Worm (Caenorhabditis elegans) whole organism, mixed stage, embryonic: ENCODE results near the gene nspe-5.

ENCODE experiments used
- M03D4.4 ChIP-seq: sonication (generic microtip); optimal IDR thresholded peaks from 2 replicates; lab custom pipeline; 2017; ENCODE audit warnings: mild to moderate bottlenecking, missing genetic modification characterization, missing compliant biosample characterization
- bed-3 ChIP-seq: fragments of 200-800 bp; sonication (Bioruptor generic); optimal IDR thresholded peaks from 3 replicates; lab custom pipeline; 2018; ENCODE audit warnings: mild to moderate bottlenecking, missing genetic modification characterization, moderate library complexity, missing compliant biosample characterization
- blmp-1 ChIP-seq: fragments of 150-350 bp; optimal IDR thresholded peaks from 2 replicates; lab custom pipeline; 2014; ENCODE audit warnings: missing biosample characterization, missing genetic modification characterization
- ceh-39 ChIP-seq: fragments of 150-350 bp; optimal IDR thresholded peaks from 2 replicates; lab custom pipeline; 2014; ENCODE audit warnings: missing biosample characterization, missing genetic modification characterization
- ceh-43 ChIP-seq: fragments of 200-800 bp; sonication (Bioruptor generic); optimal IDR thresholded peaks from 2 replicates; lab custom pipeline; 2018; ENCODE audit warnings: mild to moderate bottlenecking, missing genetic modification characterization, moderate library complexity, missing compliant biosample characterization
- ces-1 ChIP-seq: fragments of 150-350 bp; optimal IDR thresholded peaks from 2 replicates; lab custom pipeline; 2014; ENCODE audit warnings: missing biosample characterization, missing genetic modification reagents, missing genetic modification characterization
- drap-1 ChIP-seq: fragments of 200-800 bp; sonication (Bioruptor generic); optimal IDR thresholded peaks from 3 replicates; lab custom pipeline; 2018; ENCODE audit warnings: mild to moderate bottlenecking, missing genetic modification characterization, missing compliant biosample characterization
- elt-1 ChIP-seq: sonication (generic microtip); optimal IDR thresholded peaks from 2 replicates; lab custom pipeline; 2017; ENCODE audit warnings: missing genetic modification characterization, mild to moderate bottlenecking, missing compliant biosample characterization, antibody characterized with exemption, moderate library complexity, borderline replicate concordance; ENCODE audit not compliant: insufficient read depth
- flh-1 ChIP-seq: fragments of 200-800 bp; sonication (Bioruptor generic); optimal IDR thresholded peaks from 2 replicates; lab custom pipeline; 2018; ENCODE audit warnings: mild to moderate bottlenecking, missing genetic modification characterization, moderate library complexity, missing compliant biosample characterization
- ham-2 ChIP-seq: fragments of 200-800 bp; sonication (Bioruptor generic); optimal IDR thresholded peaks from 2 replicates; lab custom pipeline; 2018; ENCODE audit warnings: mild to moderate bottlenecking, missing genetic modification characterization, missing compliant biosample characterization
- hlh-1 ChIP-seq: fragments of 150-350 bp; optimal IDR thresholded peaks from 2 replicates; lab custom pipeline; 2014; ENCODE audit warnings: missing biosample characterization, missing genetic modification reagents, missing genetic modification characterization
- lin-13 ChIP-seq: fragments of 150-350 bp; optimal IDR thresholded peaks from 2 replicates; lab custom pipeline; 2014; ENCODE audit warnings: missing biosample characterization, missing genetic modification characterization
- lin-32 ChIP-seq: fragments of 200-800 bp; sonication (Bioruptor generic); optimal IDR thresholded peaks from 2 replicates; lab custom pipeline; 2018; ENCODE audit warnings: mild to moderate bottlenecking, missing genetic modification characterization, missing compliant biosample characterization
- lsy-2 ChIP-seq: fragments of 150-350 bp; optimal IDR thresholded peaks from 2 replicates; lab custom pipeline; 2014; ENCODE audit warnings: missing biosample characterization, missing genetic modification characterization
- mab-5 ChIP-seq: fragments of 150-350 bp; optimal IDR thresholded peaks from 2 replicates; lab custom pipeline; 2014; ENCODE audit warnings: missing biosample characterization, missing genetic modification characterization
- mep-1 ChIP-seq: fragments of 150-350 bp; optimal IDR thresholded peaks from 2 replicates; lab custom pipeline; 2017; ENCODE audit warnings: missing biosample characterization, missing genetic modification reagents, missing genetic modification characterization, inconsistent platforms
- mls-2 ChIP-seq: sonication (generic microtip); optimal IDR thresholded peaks from 2 replicates; lab custom pipeline; 2016; ENCODE audit warnings: mild to moderate bottlenecking, missing genetic modification characterization, moderate library complexity, missing compliant biosample characterization
- nhr-2 ChIP-seq: fragments of 150-350 bp; optimal IDR thresholded peaks from 2 replicates; lab custom pipeline; 2014; ENCODE audit warnings: missing biosample characterization, missing genetic modification characterization
- nhr-237 ChIP-seq: fragments of 150-350 bp; optimal IDR thresholded peaks from 2 replicates; lab custom pipeline; 2014; ENCODE audit warnings: missing biosample characterization, missing genetic modification characterization
- nhr-28 ChIP-seq: fragments of 150-350 bp; optimal IDR thresholded peaks from 2 replicates; lab custom pipeline; 2014; ENCODE audit warnings: missing biosample characterization, missing genetic modification characterization
- nhr-76 ChIP-seq: sonication (generic microtip); optimal IDR thresholded peaks from 2 replicates; lab custom pipeline; 2017; ENCODE audit warnings: missing biosample characterization, missing genetic modification characterization
- pha-4 ChIP-seq: fragments of 150-350 bp; optimal IDR thresholded peaks from 2 replicates; lab custom pipeline; 2018; ENCODE audit warnings: missing biosample characterization, missing genetic modification reagents, missing genetic modification characterization
- unc-120 ChIP-seq: sonication (generic microtip); optimal IDR thresholded peaks from 2 replicates; lab custom pipeline; 2017; ENCODE audit warnings: missing genetic modification characterization, missing compliant biosample characterization; ENCODE audit not compliant: poor library complexity, severe bottlenecking
- unc-39 ChIP-seq: fragments of 150-350 bp; optimal IDR thresholded peaks from 2 replicates; lab custom pipeline; 2014; ENCODE audit warnings: missing biosample characterization, missing genetic modification characterization
- unc-62 ChIP-seq: fragments of 150-350 bp; optimal IDR thresholded peaks from 2 replicates; lab custom pipeline; 2014; ENCODE audit warnings: missing biosample characterization, missing genetic modification reagents, missing genetic modification characterization
- zip-8 ChIP-seq: fragments of 150-350 bp; optimal IDR thresholded peaks from 2 replicates; lab custom pipeline; 2014; ENCODE audit warnings: missing biosample characterization, missing genetic modification characterization
- ztf-11 ChIP-seq: fragments of 150-350 bp; optimal IDR thresholded peaks from 2 replicates; lab custom pipeline; 2014; ENCODE audit warnings: missing biosample characterization, missing genetic modification characterization

nspe-5 gene

ce11 chrII:12608653-12609052 is 20.0 kb upstream of the nspe-5 start, which contains the start of gene Y38E10A.9:
Gene Y38E10A.9 (plus strand): TSS chrII:12608953.
- TF ChIP-seq nhr-237 (tag; lab: Kevin White, UChicago) (no peak), ham-2 (no peak), drap-1 (GFP tag; lab: Kevin White, UChicago) (no peak), blmp-1 (tag; lab: Kevin White, UChicago) (no peak), nhr-76 (tag; lab: Kevin White, UChicago) (no peak), flh-1 (GFP tag; lab: Kevin White, UChicago) (no peak), unc-62 (GFP tag; lab: Kevin White, UChicago) (no peak), ztf-11 (no peak)

- no peak for TF ChIP-seq M03D4.4 (tag; lab: Kevin White, UChicago)
Measured at ce11 chrII:12612218-12612617, 16.4 kb upstream of the nspe-5 start, which contains the start of gene nspe-4. Gene nspe-4 (plus strand): TSS chrII:12612518.

- TF ChIP-seq unc-39 (tag; lab: Kevin White, UChicago) (no peak), lin-13 (tag; lab: Kevin White, UChicago) (no peak), ztf-11 (no peak), ces-1 (GFP tag; lab: Kevin White, UChicago) (no peak), M03D4.4 (tag; lab: Kevin White, UChicago) (no peak), mls-2 (tag; lab: Kevin White, UChicago) (no peak), mab-5 (no peak), pha-4 (tag; lab: Kevin White, UChicago) (no peak), zip-8 (tag; lab: Kevin White, UChicago) (no peak), ceh-43 (GFP tag; lab: Kevin White, UChicago) (no peak), bed-3 (GFP tag; lab: Kevin White, UChicago) (no peak), blmp-1 (tag; lab: Kevin White, UChicago) (no peak), unc-120 (tag; lab: Kevin White, UChicago) (no peak), flh-1 (GFP tag; lab: Kevin White, UChicago) (no peak), nhr-28 (tag; lab: Kevin White, UChicago) (no peak), nhr-237 (tag; lab: Kevin White, UChicago) (no peak), nhr-2 (tag; lab: Kevin White, UChicago) (no peak), ham-2 (no peak), ceh-39 (no peak)
Measured at ce11 chrII:12615413-12615812, 13.3 kb upstream of the nspe-5 start.

ce11 chrII:12616081-12616480 is 12.6 kb upstream of the nspe-5 start, which contains the start of gene nspe-6:
Gene nspe-6 (minus strand): TSS chrII:12616181.
- no peak for TF ChIP-seq elt-1 (tag; lab: Kevin White, UChicago)
- no peak for TF ChIP-seq nhr-28 (tag; lab: Kevin White, UChicago)
- TF ChIP-seq bed-3 (GFP tag; lab: Kevin White, UChicago) = no peak
- no peak for TF ChIP-seq M03D4.4 (tag; lab: Kevin White, UChicago)
- no peak for TF ChIP-seq unc-62 (GFP tag; lab: Kevin White, UChicago)
- TF ChIP-seq unc-120 (tag; lab: Kevin White, UChicago) = no peak
- TF ChIP-seq nhr-2 (tag; lab: Kevin White, UChicago) = no peak

- TF ChIP-seq mls-2 (tag; lab: Kevin White, UChicago) (no peak), M03D4.4 (tag; lab: Kevin White, UChicago) (no peak), nhr-2 (tag; lab: Kevin White, UChicago) (no peak), mep-1 (tag; lab: Kevin White, UChicago) (no peak)
- TF ChIP-seq, all 35 proteins: peak for 0
Measured at ce11 chrII:12617586-12617985, 11.1 kb upstream of the nspe-5 start, which contains the start of gene nspe-3. Gene nspe-3 (plus strand): TSS chrII:12617886.

- TF ChIP-seq pha-4 (tag; lab: Kevin White, UChicago) (no peak), lin-32 (GFP tag; lab: Kevin White, UChicago) (no peak), ceh-43 (GFP tag; lab: Kevin White, UChicago) (no peak), hlh-1 (tag; lab: Kevin White, UChicago) (no peak), mep-1 (tag; lab: Kevin White, UChicago) (no peak), nhr-76 (tag; lab: Kevin White, UChicago) (no peak), mab-5 (no peak), lsy-2 (tag; lab: Kevin White, UChicago) (no peak), zip-8 (tag; lab: Kevin White, UChicago) (no peak)
Measured at ce11 chrII:12619288-12619687, 9.4 kb upstream of the nspe-5 start, which contains the start of gene nspe-2. Gene nspe-2 (minus strand): TSS chrII:12619388.
